Fruit fly (Drosophila melanogaster) S2 (cell line): ENCODE results near the gene Sfp24Bb.

Experiments used
- CG8478 ChIP-seq: fragments of >200 bp; optimal IDR thresholded peaks from 2 replicates; lab custom pipeline; 2018
- CTCF ChIP-seq, 2 experiments: fragments of >200 bp; optimal IDR thresholded peaks; 2 replicates each; lab custom pipeline; 2018

DNA sequence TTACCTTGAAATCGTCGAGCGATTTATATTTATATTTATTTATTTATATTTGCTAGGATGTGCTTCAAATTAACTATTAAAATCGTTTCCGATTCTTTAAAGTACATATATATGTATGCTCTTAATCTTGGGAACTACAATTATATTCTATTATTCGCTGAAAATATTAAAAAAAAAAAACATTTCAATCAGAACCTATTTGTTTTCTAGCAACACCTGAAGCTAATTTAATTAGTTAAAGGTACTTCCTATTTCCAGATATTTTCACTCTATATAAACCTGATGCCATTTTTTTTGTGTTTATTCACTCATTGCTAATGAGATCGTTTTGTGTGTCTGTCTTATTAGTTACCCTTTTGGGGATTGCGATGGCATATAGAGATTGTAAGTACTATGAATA, 31.4 kb upstream of the Sfp24Bb start, which contains the start of gene CG42467:
- no peak for TF ChIP-seq CTCF (optimal IDR thresholded peaks at IDR 0.05; lab: Kevin White, UChicago)
- no peak for TF ChIP-seq CG8478 (lab: Kevin White, UChicago)
